Worm (Caenorhabditis elegans) whole organism, L1 larva: ENCODE measurements around the gene W04G3.13.

Source experiments
- C16A3.4 ChIP-seq: fragments of 150-350 bp; optimal IDR thresholded peaks from 2 replicates; lab custom pipeline; 2014; ENCODE audit warnings: missing biosample characterization, missing genetic modification characterization
- ceh-82 ChIP-seq, 3 experiments: fragments of 150-350 bp in 1 of 3; sonication (generic microtip) in 2 of 3; optimal IDR thresholded peaks; 2 replicates each; lab custom pipeline; 2014 to 2017; ENCODE audit warnings: missing biosample characterization in 3 of 3, missing genetic modification characterization in 3 of 3
- ceh-88 ChIP-seq: fragments of 200-800 bp; sonication (Bioruptor generic); IDR thresholded peaks from 2 replicates; pipeline ENCODE4 v1.3.6; 2022; ENCODE audit warnings: missing genetic modification characterization, missing compliant biosample characterization
- ces-1 ChIP-seq: fragments of 150-350 bp; optimal IDR thresholded peaks from 2 replicates; lab custom pipeline; 2014; ENCODE audit warnings: missing biosample characterization, missing genetic modification reagents, missing genetic modification characterization
- dpl-1 ChIP-seq, 3 experiments: fragments of 150-350 bp in 2 of 3; sonication (generic microtip) in 1 of 3; optimal IDR thresholded peaks; 2 replicates each; lab custom pipeline; 2014 to 2017; ENCODE audit warnings: missing biosample characterization in 3 of 3, missing genetic modification characterization in 3 of 3, missing genetic modification reagents in 3 of 3
- efl-3 ChIP-seq: fragments of 200-800 bp; sonication (Bioruptor generic); optimal IDR thresholded peaks from 2 replicates; lab custom pipeline; 2018; ENCODE audit warnings: mild to moderate bottlenecking, missing genetic modification characterization, missing compliant biosample characterization
- lin-13 ChIP-seq: fragments of 150-350 bp; optimal IDR thresholded peaks from 2 replicates; lab custom pipeline; 2014; ENCODE audit warnings: missing biosample characterization, missing genetic modification reagents, missing genetic modification characterization
- lin-39 ChIP-seq: fragments of 150-350 bp; optimal IDR thresholded peaks from 2 replicates; lab custom pipeline; 2014; ENCODE audit warnings: missing biosample characterization, missing genetic modification reagents, missing genetic modification characterization
- lir-3 ChIP-seq: sonication (generic microtip); optimal IDR thresholded peaks from 2 replicates; lab custom pipeline; 2016; ENCODE audit warnings: mild to moderate bottlenecking, missing genetic modification characterization, moderate library complexity, missing compliant biosample characterization; ENCODE audit not compliant: poor library complexity
- nhr-28 ChIP-seq: fragments of 150-350 bp; optimal IDR thresholded peaks from 2 replicates; lab custom pipeline; 2014; ENCODE audit warnings: missing biosample characterization, missing genetic modification characterization
- skn-1 ChIP-seq: fragments of 150-350 bp; optimal IDR thresholded peaks from 2 replicates; lab custom pipeline; 2014; ENCODE audit warnings: missing biosample characterization, missing genetic modification characterization
- xbp-1 ChIP-seq: sonication (generic microtip); optimal IDR thresholded peaks from 2 replicates; lab custom pipeline; 2016; ENCODE audit warnings: missing genetic modification characterization, missing compliant biosample characterization

DNA sequence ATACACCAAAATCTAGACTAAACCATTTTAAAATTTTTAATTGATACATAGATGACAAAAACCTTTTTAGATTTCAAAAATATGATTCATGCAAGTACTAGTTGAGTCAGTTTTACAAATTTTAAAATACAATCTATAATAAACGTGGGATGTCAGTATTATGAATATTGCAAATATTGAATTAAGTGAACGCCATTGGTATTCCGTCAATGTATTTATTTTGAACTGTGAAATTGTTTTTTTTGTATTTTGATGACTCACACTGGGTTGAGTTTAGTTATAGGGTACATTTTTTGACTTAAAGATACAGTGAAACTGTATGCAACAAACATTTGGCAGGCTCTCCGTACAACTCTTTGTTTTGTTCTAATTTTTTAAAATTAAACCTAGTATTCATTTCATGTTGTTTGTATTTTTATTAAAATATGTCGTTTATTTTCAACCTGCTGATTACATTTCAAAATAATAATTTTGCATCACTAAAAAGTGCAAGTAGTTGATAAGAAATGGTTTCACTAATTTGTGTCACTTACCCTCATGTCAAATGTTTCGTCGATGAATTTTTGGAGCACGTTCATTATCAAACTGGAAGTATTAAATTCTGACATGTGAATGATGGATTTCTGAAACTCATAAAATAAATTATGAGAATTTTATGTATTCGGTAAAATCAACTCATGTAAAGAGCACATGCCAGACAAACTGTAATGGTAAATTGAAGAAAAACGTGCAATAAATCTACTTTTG, 25.5 kb upstream of the W04G3.13 start, which contains the start of gene W02H3.1:
- no peak for TF ChIP-seq nhr-28 (tag; lab: Kevin White, UChicago)
- no peak for TF ChIP-seq skn-1 (tag; lab: Kevin White, UChicago)
- TF ChIP-seq lin-39 (tag; lab: Kevin White, UChicago), result no peak
- no peak for TF ChIP-seq efl-3 (GFP tag; lab: Kevin White, UChicago)
- no peak for TF ChIP-seq ceh-82 (tag; optimal IDR thresholded peaks at IDR 0.05; lab: Kevin White, UChicago)
- TF ChIP-seq lir-3 (tag; lab: Kevin White, UChicago), result no peak
- TF ChIP-seq ces-1 (GFP tag; lab: Kevin White, UChicago), result no peak
- no peak for TF ChIP-seq ceh-88 (GFP tag; lab: Robert Waterston, UW)
- no peak for TF ChIP-seq C16A3.4 (tag; lab: Kevin White, UChicago)
- no peak for TF ChIP-seq dpl-1 (GFP tag; optimal IDR thresholded peaks at IDR 0.05; lab: Kevin White, UChicago)
- no peak for TF ChIP-seq xbp-1 (tag; lab: Kevin White, UChicago)
- TF ChIP-seq lin-13 (GFP tag; lab: Kevin White, UChicago), result no peak
